Fruit fly (Drosophila melanogaster): ENCODE results near the gene Sec61gamma.

Gene Sec61gamma

DNA sequence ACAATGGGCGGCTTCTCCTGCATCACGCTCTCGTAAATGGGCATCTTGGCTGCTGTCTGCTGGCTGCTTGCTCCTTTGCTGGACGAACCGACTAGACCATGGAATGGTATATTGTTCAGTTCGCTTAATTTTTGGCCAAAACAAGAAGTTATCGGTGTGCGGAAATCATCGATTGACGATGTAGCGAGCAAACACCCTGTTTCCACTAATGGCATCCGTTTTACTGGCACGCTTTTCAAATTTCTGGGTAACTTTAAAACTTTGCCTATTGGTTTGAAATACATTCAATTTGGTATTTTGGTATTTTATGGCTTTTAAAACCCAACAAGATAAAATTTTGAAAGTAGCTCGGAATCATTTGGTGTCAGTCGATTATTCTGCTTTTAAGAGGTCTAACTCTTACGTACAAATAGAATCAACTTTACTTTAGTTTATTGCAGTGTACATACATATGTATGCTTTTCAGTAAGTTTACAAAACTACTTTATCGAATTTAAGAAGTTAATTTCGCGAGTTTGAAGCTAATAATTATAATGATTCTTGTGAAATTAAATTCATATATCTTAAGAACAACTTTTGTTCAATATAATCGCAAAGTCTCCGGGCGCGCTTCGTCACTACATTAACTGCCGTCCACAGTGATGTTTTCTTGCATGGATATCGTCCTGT lies 2.9 kb downstream of the Sec61gamma start, which contains the start of gene Arp10 (continued):
- TF ChIP-seq pzg (GFP tag; optimal IDR thresholded peaks at IDR 0.05) (peak; percentile 59), CG2202 (tag; optimal IDR thresholded peaks at IDR 0.05) (no peak), CG9932 (GFP tag; IDR thresholded peaks at IDR 0.05) (peak; percentile 37; the same call in 1 of the 2 replicates), ttk (GFP tag; IDR thresholded peaks at IDR 0.05) (no peak), odd (GFP tag; optimal IDR thresholded peaks at IDR 0.05) (no peak), Sox102F (GFP tag; optimal IDR thresholded peaks at IDR 0.05) (no peak), CG6654 (GFP tag; optimal IDR thresholded peaks at IDR 0.05) (no peak), CG31365 (tag; optimal IDR thresholded peaks at IDR 0.05) (no peak), chinmo (GFP tag; IDR thresholded peaks at IDR 0.05; ENCODE audit: partially characterized antibody) (0 out of 4 replicates have a peak, but pooled peaks have one; percentile 59), nau (GFP tag; optimal IDR thresholded peaks at IDR 0.05) (no peak), Dref (GFP tag; IDR thresholded peaks at IDR 0.05) (peak; percentile 71), Bgb (GFP tag; IDR thresholded peaks at IDR 0.05; ENCODE audit: partially characterized antibody) (peak; percentile 43; the same call in 1 of the 2 replicates), Meics (GFP tag; optimal IDR thresholded peaks at IDR 0.05) (peak; percentile 82), tio (GFP tag; optimal IDR thresholded peaks at IDR 0.05) (no peak), grn (GFP tag; optimal IDR thresholded peaks at IDR 0.05) (no peak), Sry-δ (GFP tag; optimal IDR thresholded peaks at IDR 0.05) (peak; percentile 57), CG9797 (GFP tag; optimal IDR thresholded peaks at IDR 0.05) (peak; percentile 18), gem (tag; optimal IDR thresholded peaks at IDR 0.05) (no peak), ftz-f1 (GFP tag; optimal IDR thresholded peaks at IDR 0.05) (no peak), slbo (GFP tag; IDR thresholded peaks at IDR 0.05) (peak; percentile 9; the same call in 1 of the 2 replicates), CG4424 (GFP tag; optimal IDR thresholded peaks at IDR 0.05) (peak; percentile 1), Bteb2 (GFP tag; optimal IDR thresholded peaks at IDR 0.05) (no peak), jing (GFP tag; optimal IDR thresholded peaks at IDR 0.05) (no peak), cas (GFP tag; IDR thresholded peaks at IDR 0.05) (no peak), cato (GFP tag; optimal IDR thresholded peaks at IDR 0.05; ENCODE audit: borderline replicate concordance) (no peak), Hmr (GFP tag; optimal IDR thresholded peaks at IDR 0.05) (no peak), CG14860 (GFP tag; IDR thresholded peaks at IDR 0.05; ENCODE audit: partially characterized antibody) (no peak), CG6791 (GFP tag; IDR thresholded peaks at IDR 0.05; ENCODE audit: partially characterized antibody) (0 out of 3 replicates have a peak, but pooled peaks have one; percentile 50), CG6854 (GFP tag; optimal IDR thresholded peaks at IDR 0.05) (no peak), CG7357 (GFP tag; IDR thresholded peaks at IDR 0.05) (peak; percentile 91), Antp (GFP tag; optimal IDR thresholded peaks at IDR 0.05) (peak; percentile 0), Dll (GFP tag; IDR thresholded peaks at IDR 0.05; ENCODE audit: partially characterized antibody) (peak; percentile 59; the same call in 3 of the 4 replicates), CHES-1-like (GFP tag; optimal IDR thresholded peaks at IDR 0.05) (peak; percentile 32), CG4730 (GFP tag; IDR thresholded peaks at IDR 0.05) (no peak), CG17361 (GFP tag; IDR thresholded peaks at IDR 0.05) (0 out of 3 replicates have a peak, but pooled peaks have one; percentile 35), Rfx (GFP tag; IDR thresholded peaks at IDR 0.05) (0 out of 2 replicates have a peak, but pooled peaks have one; percentile 16), Sry-β (GFP tag; optimal IDR thresholded peaks at IDR 0.05) (peak; percentile 48), NC2β (GFP tag; optimal IDR thresholded peaks at IDR 0.05) (no peak), hbn (GFP tag; IDR thresholded peaks at IDR 0.05; ENCODE audit: partially characterized antibody) (0 out of 2 replicates have a peak, but pooled peaks have one; percentile 31), zen2 (GFP tag; IDR thresholded peaks at IDR 0.05; ENCODE audit: partially characterized antibody) (0 out of 3 replicates have a peak, but pooled peaks have one; percentile 31), lilli (GFP tag; optimal IDR thresholded peaks at IDR 0.05) (peak; percentile 12), CG15073 (GFP tag; optimal IDR thresholded peaks at IDR 0.05) (no peak), ato (GFP tag; IDR thresholded peaks at IDR 0.05; ENCODE audit: partially characterized antibody) (peak; percentile 41; the same call in 1 of the 2 replicates), CG4404 (GFP tag; IDR thresholded peaks at IDR 0.05) (no peak), CG12391 (tag; optimal IDR thresholded peaks at IDR 0.05) (peak; percentile 33), Dbx (GFP tag; IDR thresholded peaks at IDR 0.05) (no peak), CG17186 (GFP tag; optimal IDR thresholded peaks at IDR 0.05) (peak; percentile 44), insv (GFP tag; optimal IDR thresholded peaks at IDR 0.05) (no peak)

All from whole organism, embryonic.